Worm (Caenorhabditis elegans): ENCODE data around the gene ZK1290.13.

DNA sequence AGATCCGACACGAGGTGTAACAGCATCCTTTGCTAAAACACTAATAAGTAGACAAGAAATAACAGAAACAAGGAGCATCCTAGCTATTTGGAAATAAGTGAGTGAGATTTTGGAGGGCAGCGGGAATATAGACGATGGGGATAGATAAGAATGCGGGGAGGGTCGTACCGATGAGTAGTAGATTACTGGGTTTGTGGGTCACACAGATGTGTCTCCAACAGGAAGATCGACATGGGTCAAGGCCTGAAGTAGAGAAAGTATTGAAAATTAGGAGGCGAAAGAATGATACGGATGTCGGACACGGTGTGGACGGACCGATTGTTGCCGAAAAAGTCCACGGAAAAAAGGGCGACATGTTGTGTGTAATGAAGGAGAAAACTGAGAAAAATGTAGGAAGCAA lies 437 bp upstream of the ZK1290.13 start, which contains the start of gene wrt-10:
- no peak for TF ChIP-seq dao-5 (tag; optimal IDR thresholded peaks at IDR 0.05)
- TF ChIP-seq W03F9.2 (tag; optimal IDR thresholded peaks at IDR 0.05): no peak
- no peak for TF ChIP-seq him-1 (tag; optimal IDR thresholded peaks at IDR 0.05)
